Worm (Caenorhabditis elegans) whole organism, L1 larva: ENCODE data around the gene djr-1.1.

ENCODE experiments used
- C04F5.9 ChIP-seq: sonication (generic microtip); optimal IDR thresholded peaks from 2 replicates; lab custom pipeline; 2016; ENCODE audit warnings: missing genetic modification characterization, missing compliant biosample characterization
- C34B4.2 ChIP-seq: sonication (generic microtip); optimal IDR thresholded peaks from 2 replicates; lab custom pipeline; 2017; ENCODE audit warnings: mild to moderate bottlenecking, missing genetic modification characterization, missing compliant biosample characterization
- Y116A8C.19 ChIP-seq: sonication (generic microtip); optimal IDR thresholded peaks from 2 replicates; lab custom pipeline; 2016; ENCODE audit warnings: missing compliant biosample characterization, missing genetic modification characterization, borderline replicate concordance
- aha-1 ChIP-seq: fragments of 150-350 bp; optimal IDR thresholded peaks from 2 replicates; lab custom pipeline; 2014; ENCODE audit warnings: missing biosample characterization, missing genetic modification characterization
- blmp-1 ChIP-seq: fragments of 150-350 bp; optimal IDR thresholded peaks from 2 replicates; lab custom pipeline; 2014; ENCODE audit warnings: missing biosample characterization, missing genetic modification characterization
- ceh-63 ChIP-seq: fragments of 200-800 bp; sonication (Bioruptor generic); optimal IDR thresholded peaks from 2 replicates; lab custom pipeline; 2018; ENCODE audit warnings: mild to moderate bottlenecking, missing genetic modification characterization, missing compliant biosample characterization
- ceh-82 ChIP-seq, 3 experiments: fragments of 150-350 bp in 1 of 3; sonication (generic microtip) in 2 of 3; optimal IDR thresholded peaks; 2 replicates each; lab custom pipeline; 2014 to 2017; ENCODE audit warnings: missing biosample characterization in 3 of 3, missing genetic modification characterization in 3 of 3
- ceh-90 ChIP-seq: sonication (generic microtip); optimal IDR thresholded peaks from 2 replicates; lab custom pipeline; 2016; ENCODE audit warnings: missing genetic modification characterization, missing compliant biosample characterization
- ces-1 ChIP-seq: fragments of 150-350 bp; optimal IDR thresholded peaks from 2 replicates; lab custom pipeline; 2014; ENCODE audit warnings: missing biosample characterization, missing genetic modification reagents, missing genetic modification characterization
- dpl-1 ChIP-seq, 3 experiments: fragments of 150-350 bp in 2 of 3; sonication (generic microtip) in 1 of 3; optimal IDR thresholded peaks; 2 replicates each; lab custom pipeline; 2014 to 2017; ENCODE audit warnings: missing biosample characterization in 3 of 3, missing genetic modification characterization in 3 of 3, missing genetic modification reagents in 3 of 3
- dsc-1 ChIP-seq: sonication (generic microtip); optimal IDR thresholded peaks from 2 replicates; lab custom pipeline; 2016; ENCODE audit warnings: mild to moderate bottlenecking, missing genetic modification characterization, missing compliant biosample characterization
- elt-2 ChIP-seq: sonication (generic microtip); optimal IDR thresholded peaks from 2 replicates; lab custom pipeline; 2016; ENCODE audit warnings: missing genetic modification characterization, mild to moderate bottlenecking, inconsistent platforms, missing compliant biosample characterization, missing genetic modification reagents
- elt-3 ChIP-seq, 6 experiments: fragments of 150-350 bp in 1 of 6; sonication (generic microtip); optimal IDR thresholded peaks; 2 replicates each; lab custom pipeline; 2017 to 2018; ENCODE audit warnings: missing biosample characterization in 6 of 6, missing genetic modification characterization in 6 of 6, inconsistent platforms in 1 of 6
- ets-5 ChIP-seq: fragments of 200-800 bp; sonication (Bioruptor generic); IDR thresholded peaks from 2 replicates; pipeline ENCODE4 v1.3.6; 2022; ENCODE audit warnings: missing genetic modification characterization, missing compliant biosample characterization
- fkh-10 ChIP-seq: sonication (generic microtip); optimal IDR thresholded peaks from 2 replicates; lab custom pipeline; 2017; ENCODE audit warnings: missing biosample characterization, missing genetic modification reagents, missing genetic modification characterization
- fkh-4 ChIP-seq: sonication (generic microtip); optimal IDR thresholded peaks from 2 replicates; lab custom pipeline; 2016; ENCODE audit warnings: missing compliant biosample characterization, missing genetic modification characterization, borderline replicate concordance
- fos-1 ChIP-seq: fragments of 150-350 bp; optimal IDR thresholded peaks from 2 replicates; lab custom pipeline; 2014; ENCODE audit warnings: missing biosample characterization, missing genetic modification characterization
- grh-1 ChIP-seq: fragments of 200-800 bp; sonication (Bioruptor generic); IDR thresholded peaks from 2 replicates; pipeline ENCODE4 v1.3.6; 2022; ENCODE audit warnings: missing genetic modification reagents, missing genetic modification characterization, missing compliant biosample characterization
- hpl-2 ChIP-seq: fragments of 150-350 bp; optimal IDR thresholded peaks from 2 replicates; lab custom pipeline; 2014; ENCODE audit warnings: missing biosample characterization, missing genetic modification reagents, missing genetic modification characterization
- lin-15B ChIP-seq: fragments of 150-350 bp; sonication (generic microtip); optimal IDR thresholded peaks from 3 replicates; lab custom pipeline; 2014; ENCODE audit warnings: missing biosample characterization, missing genetic modification characterization
- lin-35 ChIP-seq, 2 experiments: fragments of 150-350 bp; optimal IDR thresholded peaks; 2 replicates each; lab custom pipeline; 2014; ENCODE audit warnings: missing biosample characterization in 2 of 2, missing genetic modification characterization in 2 of 2, missing genetic modification reagents in 2 of 2
- mab-9 ChIP-seq: fragments of 200-800 bp; sonication (Bioruptor generic); IDR thresholded peaks from 2 replicates; pipeline ENCODE4 v1.3.6; 2022; ENCODE audit warnings: missing genetic modification reagents, missing genetic modification characterization, missing compliant biosample characterization
- nhr-11 ChIP-seq: fragments of 150-350 bp; optimal IDR thresholded peaks from 2 replicates; lab custom pipeline; 2014; ENCODE audit warnings: missing biosample characterization, missing genetic modification characterization
- nhr-12 ChIP-seq: sonication (generic microtip); optimal IDR thresholded peaks from 2 replicates; lab custom pipeline; 2017; ENCODE audit warnings: missing biosample characterization, missing genetic modification characterization
- nhr-20 ChIP-seq: sonication (generic microtip); optimal IDR thresholded peaks from 2 replicates; lab custom pipeline; 2016; ENCODE audit warnings: mild to moderate bottlenecking, missing genetic modification characterization, missing compliant biosample characterization
- nhr-237 ChIP-seq: fragments of 150-350 bp; optimal IDR thresholded peaks from 2 replicates; lab custom pipeline; 2014; ENCODE audit warnings: missing biosample characterization, missing genetic modification characterization
- nhr-28 ChIP-seq: fragments of 150-350 bp; optimal IDR thresholded peaks from 2 replicates; lab custom pipeline; 2014; ENCODE audit warnings: missing biosample characterization, missing genetic modification characterization
- nhr-47 ChIP-seq: sonication (generic microtip); optimal IDR thresholded peaks from 2 replicates; lab custom pipeline; 2016; ENCODE audit warnings: mild to moderate bottlenecking, missing genetic modification characterization, moderate library complexity, missing compliant biosample characterization
- nhr-71 ChIP-seq: sonication (generic microtip); optimal IDR thresholded peaks from 2 replicates; lab custom pipeline; 2016; ENCODE audit warnings: mild to moderate bottlenecking, missing genetic modification characterization, moderate library complexity, missing compliant biosample characterization
- nhr-76 ChIP-seq: sonication (generic microtip); optimal IDR thresholded peaks from 2 replicates; lab custom pipeline; 2017; ENCODE audit warnings: missing biosample characterization, missing genetic modification characterization
- nhr-77 ChIP-seq: fragments of 150-350 bp; optimal IDR thresholded peaks from 2 replicates; lab custom pipeline; 2014; ENCODE audit warnings: missing biosample characterization, missing genetic modification characterization
- nhr-85 ChIP-seq: sonication (generic microtip); peaks from one replicate; lab custom pipeline; 2016; ENCODE audit warnings: missing genetic modification characterization, inconsistent platforms, missing compliant biosample characterization
- pqm-1 ChIP-seq: sonication (generic microtip); optimal IDR thresholded peaks from 3 replicates; lab custom pipeline; 2017; ENCODE audit warnings: missing biosample characterization, missing genetic modification characterization
- skn-1 ChIP-seq: fragments of 150-350 bp; optimal IDR thresholded peaks from 2 replicates; lab custom pipeline; 2014; ENCODE audit warnings: missing biosample characterization, missing genetic modification characterization
- snpc-4 ChIP-seq: fragments of 150-350 bp; optimal IDR thresholded peaks from 2 replicates; lab custom pipeline; 2014; ENCODE audit warnings: missing biosample characterization, missing genetic modification characterization
- snu-23 ChIP-seq: sonication (generic microtip); optimal IDR thresholded peaks from 2 replicates; lab custom pipeline; 2016; ENCODE audit warnings: missing genetic modification characterization, missing compliant biosample characterization
- sox-4 ChIP-seq: sonication (generic microtip); optimal IDR thresholded peaks from 2 replicates; lab custom pipeline; 2016; ENCODE audit warnings: missing genetic modification characterization, missing compliant biosample characterization
- sptf-1 ChIP-seq: fragments of 150-350 bp; optimal IDR thresholded peaks from 2 replicates; lab custom pipeline; 2014; ENCODE audit warnings: missing biosample characterization, missing genetic modification characterization
- swsn-7 ChIP-seq: sonication (generic microtip); optimal IDR thresholded peaks from 2 replicates; lab custom pipeline; 2016; ENCODE audit warnings: missing genetic modification characterization, missing compliant biosample characterization
- tbx-2 ChIP-seq: sonication (generic microtip); optimal IDR thresholded peaks from 2 replicates; lab custom pipeline; 2016; ENCODE audit warnings: missing genetic modification characterization, missing compliant biosample characterization
- unc-130 ChIP-seq: fragments of 150-350 bp; optimal IDR thresholded peaks from 2 replicates; lab custom pipeline; 2017; ENCODE audit warnings: missing biosample characterization, missing genetic modification characterization, inconsistent platforms
- unc-30 ChIP-seq: sonication (generic microtip); optimal IDR thresholded peaks from 2 replicates; lab custom pipeline; 2017; ENCODE audit warnings: missing biosample characterization, missing genetic modification characterization
- unc-62 ChIP-seq: fragments of 150-350 bp; optimal IDR thresholded peaks from 2 replicates; lab custom pipeline; 2014; ENCODE audit warnings: missing biosample characterization, missing genetic modification reagents, missing genetic modification characterization
- unc-86 ChIP-seq: sonication (generic microtip); optimal IDR thresholded peaks from 2 replicates; lab custom pipeline; 2016; ENCODE audit warnings: missing genetic modification characterization, missing compliant biosample characterization
- unc-98 ChIP-seq: fragments of 200-800 bp; sonication (Bioruptor generic); IDR thresholded peaks from 2 replicates; pipeline ENCODE4 v1.3.6; 2022; ENCODE audit warnings: missing genetic modification characterization, missing compliant biosample characterization
- vab-15 ChIP-seq: sonication (generic microtip); optimal IDR thresholded peaks from 2 replicates; lab custom pipeline; 2017; ENCODE audit warnings: missing genotype, mild to moderate bottlenecking, missing genetic modification characterization, missing compliant biosample characterization
- xbp-1 ChIP-seq: sonication (generic microtip); optimal IDR thresholded peaks from 2 replicates; lab custom pipeline; 2016; ENCODE audit warnings: missing genetic modification characterization, missing compliant biosample characterization
- zag-1 ChIP-seq: fragments of 150-350 bp; optimal IDR thresholded peaks from 2 replicates; lab custom pipeline; 2014; ENCODE audit warnings: missing biosample characterization, missing genetic modification characterization
- ztf-4 ChIP-seq: fragments of 150-350 bp; optimal IDR thresholded peaks from 2 replicates; lab custom pipeline; 2014; ENCODE audit warnings: missing biosample characterization, missing genetic modification characterization

djr-1.1 gene

DNA sequence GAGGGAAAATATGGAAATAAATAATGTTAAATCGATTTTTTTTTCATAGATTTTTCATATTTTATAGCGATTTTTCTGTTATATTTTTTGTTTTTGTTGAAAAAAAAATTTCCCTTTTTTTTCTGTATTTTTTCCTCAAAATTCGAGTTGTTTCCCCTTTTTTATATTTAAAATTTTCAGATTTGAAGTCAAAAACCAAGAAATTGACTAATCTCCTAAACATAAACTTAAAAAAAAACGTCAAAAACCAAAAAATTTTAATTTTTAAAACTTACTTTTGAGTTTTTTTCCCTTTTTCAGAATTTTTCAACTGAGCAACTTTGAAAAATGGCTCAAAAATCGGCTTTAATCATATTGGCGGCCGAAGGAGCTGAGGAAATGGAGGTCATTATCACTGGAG, at the start of gene djr-1.1:
TSS of gene djr-1.1 (plus strand) at position 301 of the 400 bp plus-strand sequence.
- no peak for TF ChIP-seq swsn-7 (tag; lab: Kevin White, UChicago)
- TF ChIP-seq C04F5.9 (tag; lab: Kevin White, UChicago): no peak
- no peak for TF ChIP-seq hpl-2 (GFP tag; lab: Kevin White, UChicago)
- no peak for TF ChIP-seq fos-1 (tag; lab: Kevin White, UChicago)
- no peak for TF ChIP-seq snu-23 (GFP tag; lab: Kevin White, UChicago)
- TF ChIP-seq nhr-28 (tag; lab: Kevin White, UChicago): no peak
- no peak for TF ChIP-seq nhr-11 (tag; lab: Kevin White, UChicago)
- TF ChIP-seq nhr-71 (tag; lab: Kevin White, UChicago): no peak
- TF ChIP-seq nhr-12 (tag; lab: Kevin White, UChicago): no peak

DNA sequence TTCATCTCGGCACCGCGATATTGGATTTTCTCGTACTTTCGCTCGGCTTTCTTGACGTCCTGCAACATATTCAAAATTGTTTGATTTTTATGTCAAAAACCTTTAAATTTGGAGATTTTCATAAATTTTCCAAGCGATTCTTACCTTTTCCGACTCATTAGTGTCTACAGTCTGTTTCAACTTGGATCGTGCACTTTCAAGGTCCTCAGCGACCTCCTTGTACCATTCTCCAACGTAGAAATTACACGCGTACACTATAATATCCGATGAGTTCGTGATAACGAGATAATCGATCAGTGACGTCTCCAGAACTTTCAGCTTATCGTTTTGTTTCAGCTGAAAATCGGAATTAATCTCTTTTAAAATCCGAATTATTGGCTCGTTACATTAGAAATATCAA, 42.6 kb upstream of the djr-1.1 start:
- TF ChIP-seq unc-30 (tag; lab: Kevin White, UChicago) (no peak), nhr-85 (tag; lab: Kevin White, UChicago) (no peak), elt-3 (tag; optimal IDR thresholded peaks at IDR 0.05; lab: Kevin White, UChicago) (no peak), ceh-63 (no peak), lin-15B (tag; lab: Kevin White, UChicago) (no peak), ceh-82 (tag; optimal IDR thresholded peaks at IDR 0.05; lab: Kevin White, UChicago) (no peak), sox-4 (no peak), dpl-1 (GFP tag; optimal IDR thresholded peaks at IDR 0.05; lab: Kevin White, UChicago) (no peak), C04F5.9 (tag; lab: Kevin White, UChicago) (no peak), vab-15 (tag; lab: Kevin White, UChicago) (no peak), dsc-1 (tag; lab: Kevin White, UChicago) (no peak), nhr-11 (tag; lab: Kevin White, UChicago) (no peak), fkh-4 (tag; lab: Kevin White, UChicago) (no peak), zag-1 (tag; lab: Kevin White, UChicago) (no peak), unc-98 (GFP tag; lab: Robert Waterston, UW) (no peak)

DNA sequence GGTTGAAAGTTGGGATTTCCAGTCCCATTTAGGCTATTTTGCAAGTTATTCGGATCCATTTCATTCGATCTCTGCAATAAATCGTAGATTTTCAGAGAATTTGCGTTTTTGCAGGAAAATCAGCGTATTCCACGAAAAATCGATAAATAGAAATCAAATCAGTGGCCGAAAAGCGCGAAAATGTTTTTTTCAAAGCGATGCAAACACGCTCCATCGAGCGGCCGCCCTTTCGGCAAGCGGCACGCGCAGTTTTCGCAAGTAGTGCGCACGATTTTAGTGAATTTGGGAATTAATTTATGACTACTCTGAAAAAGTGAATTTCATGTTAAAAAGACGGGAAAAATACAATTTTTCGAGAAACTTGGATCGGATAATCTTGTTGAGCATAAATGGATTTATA, 35.3 kb upstream of the djr-1.1 start:
- TF ChIP-seq snpc-4 (tag; lab: Kevin White, UChicago): peak; percentile 92
- TF ChIP-seq nhr-20: peak; percentile 97
- no peak for TF ChIP-seq Y116A8C.19
- peak; percentile 97 for TF ChIP-seq tbx-2 (tag; lab: Kevin White, UChicago)
- TF ChIP-seq pqm-1 (tag; lab: Kevin White, UChicago): peak; percentile 94
- no peak for TF ChIP-seq ets-5 (GFP tag; lab: Robert Waterston, UW)
- TF ChIP-seq blmp-1 (tag; lab: Kevin White, UChicago): peak; percentile 75
- peak; percentile 95 for TF ChIP-seq ztf-4 (tag; lab: Kevin White, UChicago)
- TF ChIP-seq nhr-77 (tag; lab: Kevin White, UChicago): peak; percentile 93
- TF ChIP-seq grh-1 (GFP tag; lab: Robert Waterston, UW): peak; percentile 92
- TF ChIP-seq unc-62 (GFP tag; lab: Kevin White, UChicago): no peak
- peak; percentile 95 for TF ChIP-seq fkh-10 (GFP tag; lab: Kevin White, UChicago)
- TF ChIP-seq ceh-90 (tag; lab: Kevin White, UChicago): peak; percentile 74
- no peak for TF ChIP-seq nhr-12 (tag; lab: Kevin White, UChicago)
- peak; percentile 98 for TF ChIP-seq nhr-71 (tag; lab: Kevin White, UChicago)
- TF ChIP-seq sptf-1 (tag; lab: Kevin White, UChicago): no peak
- peak; percentile 96 for TF ChIP-seq xbp-1 (tag; lab: Kevin White, UChicago)
- peak; percentile 98 for TF ChIP-seq nhr-47 (tag; lab: Kevin White, UChicago)
- peak; percentile 90 for TF ChIP-seq mab-9
- TF ChIP-seq unc-86 (tag; lab: Kevin White, UChicago): peak; percentile 97
- TF ChIP-seq fkh-4 (tag; lab: Kevin White, UChicago): peak; percentile 84
- TF ChIP-seq C34B4.2 (tag; lab: Kevin White, UChicago): peak; percentile 64
- TF ChIP-seq snu-23 (GFP tag; lab: Kevin White, UChicago): peak; percentile 99
- TF ChIP-seq elt-2: peak; percentile 79
- TF ChIP-seq ces-1: peak; percentile 93
- peak; percentile 58 for TF ChIP-seq nhr-76 (tag; lab: Kevin White, UChicago)
- no peak for TF ChIP-seq unc-30 (tag; lab: Kevin White, UChicago)
- TF ChIP-seq skn-1: peak; percentile 93
- peak; percentile 85 for TF ChIP-seq nhr-11 (tag; lab: Kevin White, UChicago)
- TF ChIP-seq unc-130: peak; percentile 97
- TF ChIP-seq nhr-237 (tag; lab: Kevin White, UChicago): peak; percentile 86
- TF ChIP-seq ceh-63: peak; percentile 11
- peak; percentile 50 for TF ChIP-seq aha-1
- TF ChIP-seq lin-35 (GFP tag; optimal IDR thresholded peaks at IDR 0.05; lab: Kevin White, UChicago): peak; percentile 90 to 94
- no peak for TF ChIP-seq nhr-28 (tag; lab: Kevin White, UChicago)
